Worm (Caenorhabditis elegans): ENCODE data around the gene sru-31.

ce11 chrV:9796562-9796961, 19.9 kb upstream of the sru-31 start, which contains the start of gene F46B6.9:
- no peak for TF ChIP-seq tbx-37 (GFP tag; conservative IDR thresholded peaks at IDR 0.05)
- no peak for TF ChIP-seq ceh-36 (tag; optimal IDR thresholded peaks at IDR 0.05)
- TF ChIP-seq hnd-1 (tag; optimal IDR thresholded peaks at IDR 0.05), result no peak
